Fruit fly (Drosophila melanogaster) ovary, adult (tissue): ENCODE results near the gene DIP-beta.

ENCODE experiments used
- CG17801 ChIP-seq: fragments of 200-800 bp; optimal IDR thresholded peaks from 2 replicates; lab custom pipeline; 2019; ENCODE audit warnings: missing biosample characterization, mild to moderate bottlenecking, missing genetic modification characterization, moderate library complexity; ENCODE audit not compliant: partially characterized antibody

The DIP-beta gene

DNA sequence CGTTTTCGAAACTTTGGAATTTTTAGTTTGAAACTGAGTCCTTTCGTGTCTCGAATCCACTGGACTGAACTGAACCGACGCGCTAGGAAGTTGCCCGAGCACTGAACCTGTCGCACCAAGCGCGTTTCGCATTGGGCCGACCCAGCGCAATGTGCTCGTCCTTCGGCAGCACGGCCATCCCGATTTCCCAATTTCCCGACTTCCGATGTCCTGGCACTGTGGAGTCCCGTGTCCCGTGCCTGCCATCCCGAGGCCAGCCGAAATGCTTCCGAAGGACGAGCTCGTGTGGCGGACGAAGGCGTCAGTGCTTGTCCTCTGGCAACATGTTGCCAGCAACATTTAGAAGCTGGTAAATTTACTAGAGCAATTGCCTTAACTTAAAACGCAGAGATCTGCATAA lies at the start of gene DIP-beta:
TSS of gene DIP-beta (minus strand) at position 107 of the 400 bp plus-strand sequence.
- no peak for TF ChIP-seq CG17801

DNA sequence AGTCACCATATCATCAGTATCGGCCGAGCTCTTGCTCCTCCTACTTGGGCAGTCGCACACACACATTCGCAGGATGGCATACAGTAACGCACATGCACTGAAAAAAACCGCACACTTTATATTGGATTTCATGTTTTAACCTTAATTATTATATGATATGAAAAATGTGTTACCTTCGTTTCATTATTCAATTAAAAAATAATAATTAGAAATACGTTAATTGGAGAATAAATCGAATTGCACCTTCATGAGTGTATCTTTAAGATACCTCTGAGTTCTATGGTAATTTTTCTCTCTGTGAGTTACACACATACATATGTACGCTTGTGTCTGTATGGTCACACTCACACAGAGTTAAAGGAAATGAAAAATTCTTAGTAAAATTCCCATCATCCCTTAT lies 39.5 kb upstream of the DIP-beta start:
- no peak for TF ChIP-seq CG17801

DNA sequence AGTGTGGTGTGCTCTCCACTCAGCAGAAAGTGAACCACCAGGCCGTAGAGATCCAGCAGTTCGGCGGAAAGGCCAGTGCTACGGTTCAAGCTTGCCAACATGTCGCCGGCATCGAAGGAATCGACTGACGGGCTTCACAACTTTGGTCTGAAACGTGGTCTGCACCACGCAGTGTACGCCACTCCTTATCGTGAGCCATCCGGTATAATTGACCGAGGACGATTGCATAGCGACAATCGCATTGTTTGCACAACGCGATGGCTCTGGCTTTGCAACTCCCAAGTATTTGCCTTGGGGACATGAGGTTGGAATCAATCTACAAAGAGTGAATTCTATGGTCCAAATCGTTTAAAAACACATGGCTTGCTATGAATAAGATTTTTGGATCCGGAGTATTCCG lies 21.3 kb upstream of the DIP-beta start, which contains the start of gene Ir20a:
TSS of gene Ir20a (minus strand) at position 101 of the 400 bp plus-strand sequence.
- TF ChIP-seq CG17801, result no peak

DNA sequence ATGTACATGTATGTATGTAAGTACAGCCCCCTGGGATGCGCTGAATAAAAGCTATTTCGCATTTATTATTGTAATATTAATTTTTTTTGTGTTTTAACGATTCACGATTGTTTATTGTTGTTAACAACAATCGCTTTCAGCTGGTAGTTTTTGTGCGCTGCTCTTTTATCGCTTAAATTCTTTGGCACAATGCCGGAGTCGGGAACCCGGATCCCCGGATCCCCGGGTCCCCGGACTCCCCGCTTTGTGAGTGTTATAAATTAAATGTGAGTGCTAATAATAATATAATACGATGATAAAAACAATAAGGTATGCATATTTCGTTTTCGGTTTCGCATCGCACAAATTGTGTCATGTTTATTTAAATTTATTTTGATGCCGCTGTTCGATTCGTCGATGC lies 16.9 kb downstream of the DIP-beta start:
- no peak for TF ChIP-seq CG17801

DNA sequence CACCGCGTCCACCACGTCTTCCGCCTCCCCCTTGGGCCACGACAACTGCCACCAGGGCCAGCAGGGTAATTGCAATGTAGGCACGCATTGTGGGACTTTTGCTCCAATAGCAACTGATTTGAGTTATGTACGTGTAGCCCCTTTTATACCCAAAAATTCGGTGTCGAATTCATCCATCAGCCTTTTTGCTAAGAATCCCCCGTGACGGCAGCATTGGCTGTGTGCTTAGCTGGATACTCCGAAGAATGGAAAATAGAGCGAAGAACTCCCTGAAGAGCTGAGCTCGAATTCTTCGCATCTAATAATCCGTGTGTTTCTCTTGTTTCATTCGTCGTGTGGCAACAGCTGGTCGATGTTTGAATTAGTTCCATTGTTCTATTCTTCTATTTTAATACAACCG lies 28.4 kb downstream of the DIP-beta start, which contains the start of gene CG10918:
TSS of gene CG10918 (minus strand) at position 101 of the 400 bp plus-strand sequence.
- TF ChIP-seq CG17801, result no peak

DNA sequence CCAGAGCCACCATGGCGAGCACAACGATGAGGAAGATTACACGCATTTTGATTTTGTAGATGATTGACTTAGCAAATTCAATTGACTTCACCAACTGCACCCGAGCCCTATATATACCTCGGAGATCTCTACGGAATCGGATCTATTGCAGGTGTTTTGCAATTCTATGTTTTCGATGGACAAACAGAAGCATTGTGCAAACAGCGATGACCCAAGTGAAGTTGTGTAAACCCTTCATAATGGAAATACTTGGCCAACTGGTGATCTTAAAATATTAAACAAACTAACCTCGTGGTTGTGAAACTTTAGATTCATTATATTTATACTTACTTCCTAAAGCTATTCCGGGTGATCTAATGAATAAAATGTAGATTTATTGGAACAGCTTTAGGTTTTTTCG lies 54.9 kb downstream of the DIP-beta start, which contains the start of gene whe:
TSS of gene whe (minus strand) at position 101 of the 400 bp plus-strand sequence.
- TF ChIP-seq CG17801, result no peak

DNA sequence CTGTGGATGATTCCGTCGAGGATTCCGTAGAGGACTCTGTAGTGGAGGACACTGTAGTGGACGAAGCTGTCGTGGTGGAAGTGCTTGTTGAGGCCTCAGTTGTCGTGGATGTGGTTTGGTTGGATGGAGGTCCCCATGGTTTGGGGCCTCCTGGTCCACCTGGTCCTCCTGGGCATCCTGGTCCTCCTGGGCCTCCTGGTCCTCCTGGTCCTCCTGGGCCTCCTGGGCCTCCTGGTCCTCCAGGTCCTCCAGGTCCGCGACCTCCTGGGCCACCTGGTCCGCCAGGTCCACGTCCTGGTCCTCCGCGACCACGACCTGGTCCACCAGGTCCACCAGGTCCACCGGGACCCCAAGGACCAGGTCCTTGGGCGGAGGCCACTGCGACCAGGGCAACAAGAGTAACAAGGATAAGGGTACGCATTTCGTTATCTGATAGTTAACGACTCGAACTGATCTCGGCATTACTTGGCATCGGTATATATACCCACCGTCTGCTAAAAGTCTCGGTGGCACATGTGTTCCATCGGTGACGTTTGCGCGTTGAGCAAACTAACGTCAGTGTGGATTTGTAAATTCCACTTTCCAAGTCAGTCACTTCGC lies 60.6 kb downstream of the DIP-beta start, which contains the start of gene lcs:
TSS of gene lcs (minus strand) at position 457 of the 600 bp plus-strand sequence.
- no peak for TF ChIP-seq CG17801

DNA sequence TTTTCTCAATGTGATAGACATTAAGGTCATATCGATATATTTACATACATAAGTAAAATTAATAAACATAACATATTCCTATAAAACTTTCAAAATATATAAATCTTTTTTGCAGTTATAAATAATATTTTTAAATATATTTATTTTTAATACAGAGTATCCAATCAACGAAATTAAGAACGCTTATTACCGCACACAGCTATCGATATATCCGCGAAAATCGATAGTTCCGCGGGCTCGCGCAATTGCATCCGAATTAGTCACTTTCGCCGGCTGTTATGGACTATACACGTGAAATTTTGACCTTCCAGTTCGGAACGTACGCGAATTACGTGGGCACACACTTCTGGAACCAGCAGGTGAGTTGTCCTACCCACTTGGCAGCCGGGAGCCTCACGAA lies 68.8 kb downstream of the DIP-beta start, which contains the start of gene mst:
TSS of gene mst (plus strand) at position 244 of the 400 bp plus-strand sequence.
- TF ChIP-seq CG17801, result no peak

DNA sequence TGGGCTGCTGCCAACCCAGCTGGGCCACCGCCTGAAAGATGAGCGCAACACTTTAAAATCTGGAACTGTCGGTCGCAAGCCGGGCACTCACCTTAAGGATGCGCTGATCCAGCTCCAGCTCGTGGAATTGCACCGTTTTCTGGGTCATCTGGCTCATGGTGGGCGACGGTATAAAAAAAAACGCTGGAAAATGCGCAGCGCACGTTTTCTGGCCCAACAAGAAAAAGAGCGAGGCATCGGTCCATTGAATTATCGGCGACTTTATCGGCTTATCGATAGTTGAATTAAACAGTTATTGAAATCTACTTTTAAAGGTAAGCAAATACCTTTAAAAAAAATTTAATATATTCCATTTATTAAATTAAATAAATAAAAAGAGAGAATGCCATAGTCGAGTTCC lies 69.8 kb downstream of the DIP-beta start, which contains the start of gene Ddx56:
TSS of gene Ddx56 (minus strand) at position 252 of the 400 bp plus-strand sequence.
- no peak for TF ChIP-seq CG17801

DNA sequence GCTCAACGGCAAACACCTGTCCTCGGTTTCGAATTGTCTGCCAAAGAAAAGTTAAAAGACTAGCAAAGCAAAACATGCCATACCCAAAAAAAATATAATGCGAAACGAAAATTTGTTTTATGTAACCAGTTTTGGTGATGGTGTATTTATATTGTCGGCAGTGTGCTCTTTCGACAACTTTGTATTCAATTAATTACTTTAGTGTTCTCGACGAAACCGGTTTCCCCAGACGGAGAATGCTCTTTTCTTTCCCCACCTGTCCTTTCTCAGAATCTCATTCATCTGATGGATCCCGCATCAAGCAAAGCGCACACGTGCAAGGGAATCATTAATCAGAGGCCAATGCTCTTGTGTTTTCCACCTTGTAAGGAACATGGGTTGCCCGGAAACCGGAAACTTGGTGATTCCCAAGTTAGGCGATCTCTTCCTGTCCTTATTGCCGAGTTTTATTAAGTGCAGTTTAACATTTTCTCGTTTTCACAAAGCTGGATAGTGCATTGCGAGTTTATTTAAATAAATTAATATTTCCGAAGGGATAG lies 79.1 kb downstream of the DIP-beta start:
- TF ChIP-seq CG17801, result no peak

DNA sequence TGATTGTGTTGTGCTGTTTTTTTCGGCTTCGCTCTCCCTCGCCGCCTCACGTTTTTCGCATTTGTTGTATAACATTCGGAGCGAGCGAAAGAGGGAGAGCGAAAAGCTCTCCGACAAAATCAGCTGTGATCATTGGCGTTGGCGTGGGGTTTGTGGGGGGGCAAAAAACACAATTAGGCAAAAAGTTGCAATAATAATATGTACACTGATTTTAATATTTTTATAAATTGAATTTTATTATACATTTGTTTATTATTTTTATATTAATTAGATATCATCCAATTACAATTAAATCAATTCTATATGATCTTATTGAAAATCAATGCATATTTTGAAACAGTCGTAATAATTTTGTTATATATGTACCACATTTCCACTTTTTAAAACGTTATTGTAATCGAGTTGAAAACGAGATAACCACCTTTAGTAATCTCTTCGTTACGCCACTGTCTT lies 81.9 kb downstream of the DIP-beta start:
- TF ChIP-seq CG17801, result peak; percentile 83

DNA sequence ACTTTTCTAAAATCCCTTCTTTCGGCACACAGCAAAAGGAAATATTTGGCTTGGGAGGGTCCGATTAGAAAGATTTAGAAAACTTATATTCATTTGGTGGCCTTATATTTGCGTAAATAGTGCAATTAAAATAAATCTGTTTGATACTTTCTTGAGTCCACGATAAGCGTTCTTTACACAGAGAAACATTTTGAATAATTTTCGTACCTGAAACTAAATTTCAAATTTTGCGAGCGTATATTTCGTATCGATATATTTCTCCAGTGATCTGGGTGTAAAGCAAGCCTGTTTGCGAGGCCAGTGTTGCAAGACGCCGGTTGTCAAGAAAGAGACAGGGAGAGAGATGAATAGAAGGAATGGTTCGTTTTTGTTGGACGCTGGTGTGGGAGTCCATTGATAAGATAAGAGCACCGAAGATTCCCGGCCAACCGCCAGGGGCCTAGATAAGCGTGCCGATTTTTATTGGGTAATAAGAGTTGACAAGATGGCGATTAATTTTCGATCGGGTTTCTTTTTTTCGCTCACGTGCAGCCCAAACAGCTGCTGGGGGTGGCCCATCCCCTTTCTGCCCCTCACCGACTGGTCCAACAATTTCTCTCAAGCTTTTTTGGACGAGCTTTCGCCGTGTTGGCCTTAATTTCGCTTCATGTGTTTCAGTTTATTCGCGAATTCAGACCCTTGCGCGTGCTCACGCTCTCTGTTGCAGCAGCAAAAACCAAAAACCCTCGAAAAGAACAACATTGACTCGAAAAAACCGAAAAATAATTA lies 83.7 kb downstream of the DIP-beta start, which contains the start of gene slgA:
TSS of gene slgA (plus strand) at position 344 of the 768 bp plus-strand sequence.
- TF ChIP-seq CG17801, result peak; percentile 32
